Fruit fly (Drosophila melanogaster): ENCODE data around the gene Abp1.

Gene Abp1

dm6 chr3L:13450177-13450793, 35.8 kb downstream of the Abp1 start, which contains the start of the genes JMJD7 and CG10738 (continued):
- TF ChIP-seq eg (GFP tag; IDR thresholded peaks at IDR 0.05) (peak; percentile 87), pdm3 (GFP tag; optimal IDR thresholded peaks at IDR 0.05) (peak; percentile 49), net (GFP tag; optimal IDR thresholded peaks at IDR 0.05) (peak; percentile 52), achi (GFP tag; optimal IDR thresholded peaks at IDR 0.05) (peak; percentile 42), spab (GFP tag; optimal IDR thresholded peaks at IDR 0.05) (no peak), cyc (GFP tag; optimal IDR thresholded peaks at IDR 0.05) (peak; percentile 69)

dm6 chr3L:13442400-13442799, 43.7 kb downstream of the Abp1 start, which contains the start of gene cmb:
cmb (plus strand) TSS chr3L:13442594.
- TF ChIP-seq achi (GFP tag; optimal IDR thresholded peaks at IDR 0.05), result peak; percentile 88
- TF ChIP-seq ss (GFP tag; optimal IDR thresholded peaks at IDR 0.05), result peak; percentile 92 to 93
- peak; percentile 64 for TF ChIP-seq CG3919 (GFP tag; optimal IDR thresholded peaks at IDR 0.05)
- TF ChIP-seq CG6792 (GFP tag; optimal IDR thresholded peaks at IDR 0.05), result peak; percentile 49
- peak; percentile 88 for TF ChIP-seq dsx (GFP tag; optimal IDR thresholded peaks at IDR 0.05; ENCODE audit: poor library complexity, severe bottlenecking)
- no peak for TF ChIP-seq CG8319 (GFP tag; optimal IDR thresholded peaks at IDR 0.05)
- TF ChIP-seq Sox14 (GFP tag; optimal IDR thresholded peaks at IDR 0.05), result peak; percentile 62
- no peak for TF ChIP-seq svp (GFP tag)
- TF ChIP-seq eg (GFP tag; IDR thresholded peaks at IDR 0.05), result peak; percentile 97
- peak; percentile 34 for TF ChIP-seq CG7368 (GFP tag; optimal IDR thresholded peaks at IDR 0.05)
- TF ChIP-seq Sox15 (GFP tag; optimal IDR thresholded peaks at IDR 0.05), result no peak
- TF ChIP-seq fd85E (GFP tag; optimal IDR thresholded peaks at IDR 0.05), result no peak
- no peak for TF ChIP-seq CG11902 (GFP tag; optimal IDR thresholded peaks at IDR 0.05)
- TF ChIP-seq Ets96B (tag; optimal IDR thresholded peaks at IDR 0.05), result peak; percentile 90
- peak; percentile 88 for TF ChIP-seq net (GFP tag; optimal IDR thresholded peaks at IDR 0.05)
- peak; percentile 74 for TF ChIP-seq Hr4 (GFP tag; optimal IDR thresholded peaks at IDR 0.05)
- TF ChIP-seq CG1621 (tag; optimal IDR thresholded peaks at IDR 0.05), result peak; percentile 90
- TF ChIP-seq CG32006 (GFP tag; optimal IDR thresholded peaks at IDR 0.05), result peak; percentile 93
- TF ChIP-seq CG8119 (GFP tag; IDR thresholded peaks at IDR 0.05), result peak; percentile 96
- peak; percentile 62 for TF ChIP-seq CG34406 (GFP tag; optimal IDR thresholded peaks at IDR 0.05)
- TF ChIP-seq Eip75B (GFP tag; optimal IDR thresholded peaks at IDR 0.05), result peak; percentile 56
- peak; percentile 81 for TF ChIP-seq CG10669 (GFP tag; optimal IDR thresholded peaks at IDR 0.05)
- no peak for TF ChIP-seq CG4318 (GFP tag; optimal IDR thresholded peaks at IDR 0.05)
- TF ChIP-seq Eip93F (GFP tag; optimal IDR thresholded peaks at IDR 0.05), result peak; percentile 31
- TF ChIP-seq Sox102F (GFP tag; optimal IDR thresholded peaks at IDR 0.05), result peak; percentile 48
- no peak for TF ChIP-seq fkh (GFP tag; optimal IDR thresholded peaks at IDR 0.05)
- TF ChIP-seq pdm3 (GFP tag; optimal IDR thresholded peaks at IDR 0.05), result peak; percentile 68
- peak; percentile 79 for TF ChIP-seq Gug (GFP tag; IDR thresholded peaks at IDR 0.05)
- TF ChIP-seq Eip78C (GFP tag), result no peak
- peak; percentile 12 for TF ChIP-seq Smox (GFP tag; optimal IDR thresholded peaks at IDR 0.05)
- TF ChIP-seq dac (GFP tag; optimal IDR thresholded peaks at IDR 0.05), result peak; percentile 94
- peak; percentile 92 for TF ChIP-seq CG16779 (tag; optimal IDR thresholded peaks at IDR 0.05)
- TF ChIP-seq CG6808 (GFP tag; optimal IDR thresholded peaks at IDR 0.05), result peak; percentile 87
- TF ChIP-seq CG3032 (tag; optimal IDR thresholded peaks at IDR 0.05), result peak; percentile 88
- no peak for TF ChIP-seq Ets21C (GFP tag; optimal IDR thresholded peaks at IDR 0.05)
- TF ChIP-seq salr (GFP tag; optimal IDR thresholded peaks at IDR 0.05), result peak; percentile 81 to 88
- peak; percentile 66 for TF ChIP-seq fd59A (GFP tag; optimal IDR thresholded peaks at IDR 0.05)
- no peak for TF ChIP-seq Hr38 (GFP tag; optimal IDR thresholded peaks at IDR 0.05)
- no peak for TF ChIP-seq Met (GFP tag; optimal IDR thresholded peaks at IDR 0.05)
- peak; percentile 97 for TF ChIP-seq CG6163 (GFP tag; IDR thresholded peaks at IDR 0.05)
- TF ChIP-seq CG10631 (GFP tag; optimal IDR thresholded peaks at IDR 0.05), result no peak
- peak; percentile 98 for TF ChIP-seq CG6276 (GFP tag; optimal IDR thresholded peaks at IDR 0.05)
- peak; percentile 91 for TF ChIP-seq CG15336 (GFP tag; IDR thresholded peaks at IDR 0.05)
- TF ChIP-seq CG11294 (GFP tag; IDR thresholded peaks at IDR 0.05), result peak; percentile 23; the same call in 1 of the 2 replicates
- TF ChIP-seq Lpt (GFP tag; optimal IDR thresholded peaks at IDR 0.05), result peak; percentile 90
- peak; percentile 43 for TF ChIP-seq acj6 (GFP tag; optimal IDR thresholded peaks at IDR 0.05)
- TF ChIP-seq CG9139 (GFP tag; optimal IDR thresholded peaks at IDR 0.05), result peak; percentile 91
